5 worm cellular contexts compared by ENCODE assay signal in the genomic region with DNA sequence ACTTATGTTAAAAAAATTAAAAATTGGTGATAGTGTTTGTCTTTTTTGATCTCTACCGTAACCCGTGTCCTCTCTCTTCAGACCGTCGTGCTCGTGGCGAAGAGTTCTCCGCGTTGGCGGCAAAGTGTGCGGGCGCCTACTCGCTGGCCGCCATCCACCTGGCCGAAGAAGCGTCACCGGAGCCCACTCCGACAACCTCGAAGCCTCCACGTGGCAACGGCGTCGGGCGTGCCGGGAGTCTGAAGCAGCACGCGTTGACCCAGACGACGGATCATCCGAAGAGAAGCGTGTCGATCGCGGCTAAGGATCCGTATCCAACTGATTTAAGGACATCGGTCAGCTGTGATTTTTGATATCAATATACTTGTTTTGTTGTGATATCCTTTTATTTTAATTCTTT.
TF ChIP-seq lines count a peak whose summit lies in the region.

No protein-coding gene starts in this region.

TF ChIP-seq in whole organism, L1 larva, 84 proteins besides CTCF, POLR2A, EP300 and RAD21:
- TF ChIP-seq ceh-8 (GFP tag; optimal IDR thresholded peaks at IDR 0.05; lab: Kevin White, UChicago), result peak; percentile 39
- TF ChIP-seq ceh-82 (tag; optimal IDR thresholded peaks at IDR 0.05; lab: Kevin White, UChicago), result no peak

TF ChIP-seq in whole organism, L4 larva, 104 proteins besides CTCF, POLR2A, EP300 and RAD21 (continues in another document):
- TF ChIP-seq dmd-6 (GFP tag; IDR thresholded peaks at IDR 0.05; lab: Robert Waterston, UW) (no peak), duxl-1 (tag; optimal IDR thresholded peaks at IDR 0.05; lab: Kevin White, UChicago; ENCODE audit: poor library complexity) (no peak), dmd-8 (GFP tag; IDR thresholded peaks at IDR 0.05; lab: Robert Waterston, UW) (0 out of 2 replicates have a peak, but pooled peaks have one; percentile 37), egl-27 (tag; optimal IDR thresholded peaks at IDR 0.05; lab: Kevin White, UChicago) (no peak), unc-130 (GFP tag; optimal IDR thresholded peaks at IDR 0.05; lab: Kevin White, UChicago) (no peak), zfp-3 (GFP tag; conservative IDR thresholded peaks at IDR 0.05; lab: Robert Waterston, UW) (no peak), F49E8.2 (tag; optimal IDR thresholded peaks at IDR 0.05; lab: Kevin White, UChicago; ENCODE audit: borderline replicate concordance) (no peak), aha-1 (tag; lab: Kevin White, UChicago) (peak; percentile 80), ceh-44 (GFP tag; IDR thresholded peaks at IDR 0.05; lab: Robert Waterston, UW) (no peak), set-16 (GFP tag; IDR thresholded peaks at IDR 0.05; lab: Robert Waterston, UW) (peak; percentile 95), unc-62 (GFP tag; optimal IDR thresholded peaks at IDR 0.05 in 1 of 2; lab: Kevin White, UChicago) (peak in 1 of 2 experiments; percentile 26), unc-62 (tag; optimal IDR thresholded peaks at IDR 0.05; lab: Kevin White, UChicago) (no peak), egl-43 (GFP tag; IDR thresholded peaks at IDR 0.05; lab: Robert Waterston, UW) (no peak), nhr-42 (GFP tag; IDR thresholded peaks at IDR 0.05; lab: Robert Waterston, UW) (0 out of 2 replicates have a peak, but pooled peaks have one; percentile 52), spr-3 (GFP tag; optimal IDR thresholded peaks at IDR 0.05; lab: Kevin White, UChicago) (no peak), dpl-1 (GFP tag; optimal IDR thresholded peaks at IDR 0.05; lab: Kevin White, UChicago) (no peak), nhr-76 (tag; optimal IDR thresholded peaks at IDR 0.05; lab: Kevin White, UChicago) (no peak), daf-19 (GFP tag; conservative IDR thresholded peaks at IDR 0.05; lab: Robert Waterston, UW) (no peak), tra-1 (GFP tag; IDR thresholded peaks at IDR 0.05; lab: Robert Waterston, UW) (no peak), hlh-30 (tag; optimal IDR thresholded peaks at IDR 0.05; lab: Kevin White, UChicago; ENCODE audit: insufficient read depth) (no peak), madf-5 (GFP tag; IDR thresholded peaks at IDR 0.05; lab: Robert Waterston, UW) (no peak)

TF ChIP-seq in whole organism, late embryonic, 69 proteins besides CTCF, POLR2A, EP300 and RAD21:
- TF ChIP-seq dmd-4 (tag; optimal IDR thresholded peaks at IDR 0.05; lab: Kevin White, UChicago; ENCODE audit: borderline replicate concordance), result no peak
- peak; percentile 44 for TF ChIP-seq ref-2 (tag; optimal IDR thresholded peaks at IDR 0.05; lab: Kevin White, UChicago)
- TF ChIP-seq nfya-1 (tag; optimal IDR thresholded peaks at IDR 0.05; lab: Kevin White, UChicago), result no peak
- no peak for TF ChIP-seq fkh-6 (tag; optimal IDR thresholded peaks at IDR 0.05; lab: Kevin White, UChicago)

TF ChIP-seq in whole organism, mixed stage, embryonic, 35 proteins besides CTCF, POLR2A, EP300 and RAD21:
- TF ChIP-seq mls-2 (tag; optimal IDR thresholded peaks at IDR 0.05; lab: Kevin White, UChicago) (peak; percentile 18), cnd-1 (tag; optimal IDR thresholded peaks at IDR 0.05; lab: Kevin White, UChicago) (no peak), unc-120 (tag; optimal IDR thresholded peaks at IDR 0.05; lab: Kevin White, UChicago; ENCODE audit: poor library complexity, severe bottlenecking) (no peak), unc-39 (tag; optimal IDR thresholded peaks at IDR 0.05; lab: Kevin White, UChicago) (no peak), sptf-1 (tag; optimal IDR thresholded peaks at IDR 0.05; lab: Kevin White, UChicago) (peak; percentile 50), mep-1 (tag; optimal IDR thresholded peaks at IDR 0.05; lab: Kevin White, UChicago) (no peak)

TF ChIP-seq in whole organism, young adult, 124 proteins besides CTCF, POLR2A, EP300 and RAD21:
- TF ChIP-seq egrh-3 (GFP tag; IDR thresholded peaks at IDR 0.05; lab: Robert Waterston, UW) (peak; percentile 81; the same call in 1 of the 2 replicates), B0035.1 (tag; optimal IDR thresholded peaks at IDR 0.05; lab: Kevin White, UChicago) (no peak), lin-40 (tag; optimal IDR thresholded peaks at IDR 0.05; lab: Kevin White, UChicago) (no peak), zfh-2 (GFP tag; conservative IDR thresholded peaks at IDR 0.05; lab: Robert Waterston, UW) (peak; percentile 88), ceh-79 (tag; optimal IDR thresholded peaks at IDR 0.05; lab: Kevin White, UChicago) (peak; percentile 3), D2030.7 (GFP tag; IDR thresholded peaks at IDR 0.05; lab: Robert Waterston, UW) (no peak), sea-2 (GFP tag; IDR thresholded peaks at IDR 0.05; lab: Robert Waterston, UW) (0 out of 2 replicates have a peak, but pooled peaks have one; percentile 29)
TF ChIP-seq in whole organism, young adult: peak in this region for 4.
